Worm (Caenorhabditis elegans): ENCODE data around the gene ugt-32.

DNA sequence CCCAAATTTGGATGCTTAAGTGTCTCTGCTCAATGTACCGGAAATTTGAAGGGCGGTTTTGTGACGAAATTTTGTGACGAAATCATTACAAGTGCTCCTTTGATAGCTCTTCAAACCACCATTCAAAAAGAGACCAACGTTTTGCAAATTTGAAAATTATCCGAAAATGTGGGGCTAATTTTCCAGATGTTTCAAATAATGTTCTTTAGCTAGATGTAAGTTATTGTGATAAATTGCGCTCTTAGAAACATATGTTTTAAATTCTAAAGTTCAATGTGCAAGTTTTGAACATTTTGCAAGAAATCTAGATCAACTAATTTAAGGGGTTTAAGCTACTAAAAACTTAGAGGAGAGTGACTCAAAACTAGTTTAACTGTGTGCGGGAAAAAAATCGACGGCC, 22.9 kb downstream of the ugt-32 start:
- TF ChIP-seq scrt-1 (GFP tag; IDR thresholded peaks at IDR 0.05) (no peak), hmg-4 (GFP tag; optimal IDR thresholded peaks at IDR 0.05) (no peak), pes-1 (GFP tag; IDR thresholded peaks at IDR 0.05) (no peak), ama-1 (optimal IDR thresholded peaks at IDR 0.05) (no peak), ceh-36 (tag; optimal IDR thresholded peaks at IDR 0.05) (no peak), flt-1 (GFP tag; IDR thresholded peaks at IDR 0.05) (no peak), B0310.2 (tag; optimal IDR thresholded peaks at IDR 0.05) (no peak), tbx-11 (GFP tag; IDR thresholded peaks at IDR 0.05) (no peak)
